Fruit fly (Drosophila melanogaster) whole organism, embryonic: ENCODE measurements around the gene Gli.

ENCODE experiments used
- Ada2b ChIP-seq: fragments of 200-800 bp; sonication (Bioruptor generic); IDR thresholded peaks from 2 replicates; pipeline ENCODE4 v1.3.6; 2022; ENCODE audit warnings: missing biosample characterization, missing genetic modification characterization
- Aef1 ChIP-seq: fragments of 200-800 bp; sonication (Bioruptor generic); IDR thresholded peaks from 3 replicates; pipeline ENCODE4 v1.3.6; 2022; ENCODE audit warnings: missing biosample characterization, missing genetic modification characterization
- Atf3 ChIP-seq: fragments of 200-800 bp; sonication (Bioruptor generic); optimal IDR thresholded peaks from 3 replicates; lab custom pipeline; 2016; ENCODE audit warnings: missing biosample characterization, missing genetic modification characterization
- BEAF-32 ChIP-seq: fragments of 200-800 bp; sonication (Bioruptor generic); optimal IDR thresholded peaks from 3 replicates; lab custom pipeline; 2017; ENCODE audit warnings: missing biosample characterization, missing genetic modification characterization, mild to moderate bottlenecking, moderate library complexity, missing genetic modification reagents
- CG11456 ChIP-seq: fragments of 200-800 bp; sonication (Bioruptor generic); IDR thresholded peaks from 3 replicates; pipeline ENCODE4 v1.3.6; 2022; ENCODE audit warnings: missing biosample characterization, missing genetic modification characterization
- CG11696 ChIP-seq: fragments of 200-800 bp; sonication (Bioruptor generic); IDR thresholded peaks from 2 replicates; pipeline ENCODE4 v1.3.6; 2022; ENCODE audit warnings: missing biosample characterization, missing genetic modification characterization
- CG12391 ChIP-seq: fragments of 200-800 bp; sonication (Bioruptor generic); optimal IDR thresholded peaks from 3 replicates; lab custom pipeline; 2018; ENCODE audit warnings: missing biosample characterization, mild to moderate bottlenecking, missing genetic modification characterization, moderate library complexity
- CG16779 ChIP-seq: fragments of 200-800 bp; sonication (Bioruptor generic); IDR thresholded peaks from 2 replicates; pipeline ENCODE4 v1.3.6; 2022; ENCODE audit warnings: missing biosample characterization, missing genetic modification characterization
- CG17802 ChIP-seq: fragments of 200-800 bp; sonication (Bioruptor generic); optimal IDR thresholded peaks from 2 replicates; lab custom pipeline; 2018; ENCODE audit warnings: missing biosample characterization, mild to moderate bottlenecking, missing genetic modification characterization, moderate library complexity
- CG31224 ChIP-seq: fragments of 200-800 bp; sonication (Bioruptor generic); IDR thresholded peaks from 2 replicates; pipeline ENCODE4 v1.3.6; 2022; ENCODE audit warnings: missing biosample characterization, missing genetic modification characterization
- CG34224 ChIP-seq: fragments of 200-800 bp; sonication (Bioruptor generic); IDR thresholded peaks from 3 replicates; pipeline ENCODE4 v1.3.6; 2022; ENCODE audit warnings: missing biosample characterization, missing genetic modification characterization; ENCODE audit not compliant: partially characterized antibody
- CG4730 ChIP-seq: fragments of 200-800 bp; sonication (Bioruptor generic); IDR thresholded peaks from 2 replicates; pipeline ENCODE4 v1.3.6; 2022; ENCODE audit warnings: missing biosample characterization, missing genetic modification characterization
- CG6689 ChIP-seq: fragments of 200-800 bp; sonication (Bioruptor generic); IDR thresholded peaks from 2 replicates; pipeline ENCODE4 v1.3.6; 2022; ENCODE audit warnings: missing biosample characterization, missing genetic modification characterization
- CG7745 ChIP-seq: fragments of 200-800 bp; sonication (Bioruptor generic); optimal IDR thresholded peaks from 2 replicates; lab custom pipeline; 2018; ENCODE audit warnings: missing biosample characterization, mild to moderate bottlenecking, missing genetic modification characterization, moderate library complexity
- CG7786 ChIP-seq: fragments of 200-800 bp; sonication (Bioruptor generic); optimal IDR thresholded peaks from 2 replicates; lab custom pipeline; 2016; ENCODE audit warnings: missing biosample characterization, missing genetic modification characterization
- CG7963 ChIP-seq: fragments of 200-800 bp; sonication (Bioruptor generic); IDR thresholded peaks from 3 replicates; pipeline ENCODE4 v1.3.6; 2022; ENCODE audit warnings: missing biosample characterization, missing genetic modification characterization; ENCODE audit not compliant: partially characterized antibody
- CG8765 ChIP-seq: fragments of 200-800 bp; sonication (Bioruptor generic); IDR thresholded peaks from 2 replicates; pipeline ENCODE4 v1.3.6; 2022; ENCODE audit warnings: missing biosample characterization, missing genetic modification characterization
- CrebB ChIP-seq: fragments of 200-800 bp; sonication (Bioruptor generic); optimal IDR thresholded peaks from 3 replicates; lab custom pipeline; 2018; ENCODE audit warnings: missing biosample characterization, mild to moderate bottlenecking, missing genetic modification characterization
- D19B ChIP-seq: fragments of 200-800 bp; sonication (Bioruptor generic); optimal IDR thresholded peaks from 2 replicates; lab custom pipeline; 2017; ENCODE audit warnings: missing biosample characterization, mild to moderate bottlenecking, missing genetic modification characterization
- Deaf1 ChIP-seq: fragments of 200-800 bp; optimal IDR thresholded peaks from 3 replicates; lab custom pipeline; 2019; ENCODE audit warnings: missing biosample characterization, mild to moderate bottlenecking, missing genetic modification characterization, moderate library complexity
- Dp ChIP-seq: fragments of 200-800 bp; sonication (Bioruptor generic); optimal IDR thresholded peaks from 2 replicates; lab custom pipeline; 2018; ENCODE audit warnings: missing biosample characterization, mild to moderate bottlenecking, missing genetic modification characterization, moderate library complexity
- Dref ChIP-seq: fragments of 200-800 bp; sonication (Bioruptor generic); IDR thresholded peaks from 2 replicates; pipeline ENCODE4 v1.3.6; 2022; ENCODE audit warnings: missing biosample characterization, missing genetic modification characterization
- ERR ChIP-seq: fragments of 200-800 bp; sonication (Bioruptor generic); optimal IDR thresholded peaks from 2 replicates; lab custom pipeline; 2016; ENCODE audit warnings: missing biosample characterization, missing genetic modification characterization
- HLH3B ChIP-seq: fragments of 200-800 bp; sonication (Bioruptor generic); IDR thresholded peaks from 2 replicates; pipeline ENCODE4 v1.3.6; 2022; ENCODE audit warnings: missing biosample characterization, missing genetic modification characterization
- HmgZ ChIP-seq: fragments of 200-800 bp; sonication (Bioruptor generic); optimal IDR thresholded peaks from 2 replicates; lab custom pipeline; 2018; ENCODE audit warnings: missing biosample characterization, mild to moderate bottlenecking, missing genetic modification characterization
- Hr51 ChIP-seq, 2 experiments: fragments of 200-800 bp; sonication (Bioruptor generic); optimal IDR thresholded peaks; 2 replicates in 1 of 2; 3 replicates in 1 of 2; lab custom pipeline; 2016 to 2018; ENCODE audit warnings: missing biosample characterization in 2 of 2, missing genetic modification characterization in 2 of 2, mild to moderate bottlenecking in 1 of 2, moderate library complexity in 1 of 2
- Kr ChIP-seq: fragments of 200-800 bp; sonication (Bioruptor generic); optimal IDR thresholded peaks from 2 replicates; lab custom pipeline; 2017; ENCODE audit warnings: missing biosample characterization, mild to moderate bottlenecking, missing genetic modification characterization
- Med ChIP-seq: fragments of 200-800 bp; sonication (Bioruptor generic); peaks from one replicate; lab custom pipeline; 2016; ENCODE audit warnings: missing biosample characterization, missing genetic modification characterization, mild to moderate bottlenecking, inconsistent platforms, moderate library complexity
- Neu2 ChIP-seq: fragments of 200-800 bp; sonication (Bioruptor generic); optimal IDR thresholded peaks from 3 replicates; lab custom pipeline; 2016; ENCODE audit warnings: missing biosample characterization, missing genetic modification characterization, borderline replicate concordance
- Nf-YB ChIP-seq: fragments of 200-800 bp; sonication (Bioruptor generic); optimal IDR thresholded peaks from 3 replicates; lab custom pipeline; 2019; ENCODE audit warnings: missing biosample characterization, mild to moderate bottlenecking, missing genetic modification characterization, moderate library complexity
- ash1 ChIP-seq: fragments of 200-800 bp; sonication (Bioruptor generic); optimal IDR thresholded peaks from 2 replicates; lab custom pipeline; 2018; ENCODE audit warnings: missing biosample characterization, mild to moderate bottlenecking, missing genetic modification characterization
- cato ChIP-seq: fragments of 200-800 bp; sonication (Bioruptor generic); optimal IDR thresholded peaks from 2 replicates; lab custom pipeline; 2016; ENCODE audit warnings: missing biosample characterization, missing genetic modification characterization, borderline replicate concordance
- cg ChIP-seq: fragments of 200-800 bp; sonication (Bioruptor generic); optimal IDR thresholded peaks from 3 replicates; lab custom pipeline; 2019; ENCODE audit warnings: missing biosample characterization, mild to moderate bottlenecking, missing genetic modification characterization, moderate library complexity
- cwo ChIP-seq: fragments of 200-800 bp; sonication (Bioruptor generic); optimal IDR thresholded peaks from 3 replicates; lab custom pipeline; 2017; ENCODE audit warnings: missing biosample characterization, missing genetic modification characterization, mild to moderate bottlenecking, moderate library complexity, missing genetic modification reagents
- emc ChIP-seq: fragments of 200-800 bp; sonication (Bioruptor generic); optimal IDR thresholded peaks from 2 replicates; lab custom pipeline; 2016; ENCODE audit warnings: missing biosample characterization, missing genetic modification characterization
- esg ChIP-seq: fragments of 200-800 bp; sonication (Bioruptor generic); conservative IDR thresholded peaks from 2 replicates; pipeline ENCODE4 v1.3.6; 2022; ENCODE audit warnings: missing biosample characterization, missing genetic modification characterization
- gcm ChIP-seq: fragments of 200-800 bp; sonication (Bioruptor generic); optimal IDR thresholded peaks from 2 replicates; lab custom pipeline; 2019; ENCODE audit warnings: missing biosample characterization, mild to moderate bottlenecking, missing genetic modification characterization, moderate library complexity
- kni ChIP-seq: fragments of 200-800 bp; sonication (Bioruptor generic); optimal IDR thresholded peaks from 3 replicates; lab custom pipeline; 2017; ENCODE audit warnings: mild to moderate bottlenecking, missing biosample characterization, missing genetic modification reagents, missing genetic modification characterization
- nom ChIP-seq: fragments of 200-800 bp; sonication (Bioruptor generic); optimal IDR thresholded peaks from 2 replicates; lab custom pipeline; 2017; ENCODE audit warnings: missing biosample characterization, missing genetic modification characterization, mild to moderate bottlenecking, moderate library complexity, missing genetic modification reagents
- otp ChIP-seq: fragments of 200-800 bp; sonication (Bioruptor generic); IDR thresholded peaks from 3 replicates; pipeline ENCODE4, ENCODE4 v1.3.6; 2022; ENCODE audit warnings: missing biosample characterization, missing genetic modification characterization
- pfk ChIP-seq: fragments of 200-800 bp; sonication (Bioruptor generic); optimal IDR thresholded peaks from 2 replicates; lab custom pipeline; 2018; ENCODE audit warnings: missing biosample characterization, mild to moderate bottlenecking, missing genetic modification characterization, moderate library complexity
- phol ChIP-seq: fragments of 200-800 bp; sonication (Bioruptor generic); optimal IDR thresholded peaks from 3 replicates; lab custom pipeline; 2018; ENCODE audit warnings: missing biosample characterization, mild to moderate bottlenecking, missing genetic modification characterization, moderate library complexity
- ranshi ChIP-seq: fragments of 200-800 bp; sonication (Bioruptor generic); IDR thresholded peaks from 2 replicates; pipeline ENCODE4 v1.3.6; 2022; ENCODE audit warnings: missing biosample characterization, missing genetic modification characterization
- sisA ChIP-seq: fragments of 200-800 bp; sonication (Bioruptor generic); IDR thresholded peaks from 2 replicates; pipeline ENCODE4 v1.3.6; 2022; ENCODE audit warnings: missing biosample characterization, missing genetic modification characterization
- sr ChIP-seq: fragments of 200-800 bp; sonication (Bioruptor generic); IDR thresholded peaks from 3 replicates; pipeline ENCODE4 v1.3.6; 2022; ENCODE audit warnings: missing biosample characterization, missing genetic modification characterization
- tio ChIP-seq: fragments of 200-800 bp; sonication (Bioruptor generic); optimal IDR thresholded peaks from 2 replicates; lab custom pipeline; 2017; ENCODE audit warnings: missing biosample characterization, missing genetic modification characterization, inconsistent platforms
- trem ChIP-seq: fragments of 200-800 bp; optimal IDR thresholded peaks from 3 replicates; lab custom pipeline; 2019; ENCODE audit warnings: missing biosample characterization, mild to moderate bottlenecking, missing genetic modification characterization, moderate library complexity
- usp ChIP-seq: fragments of >200 bp; optimal IDR thresholded peaks from 2 replicates; lab custom pipeline; 2017; ENCODE audit warnings: missing biosample characterization, missing genetic modification characterization
- zf30C ChIP-seq: fragments of 200-800 bp; sonication (Bioruptor generic); optimal IDR thresholded peaks from 3 replicates; lab custom pipeline; 2018; ENCODE audit warnings: missing biosample characterization, mild to moderate bottlenecking, missing genetic modification characterization
- zfh1 ChIP-seq: fragments of 200-800 bp; sonication (Bioruptor generic); IDR thresholded peaks from 3 replicates; pipeline ENCODE4 v1.3.6; 2022; ENCODE audit warnings: missing biosample characterization, missing genetic modification characterization

The Gli gene

dm6 chr2L:15762466-15762865, at the start of gene Gli:
Gene Gli (minus strand): TSS chr2L:15762758.
- TF ChIP-seq CG7963 (GFP tag; lab: Robert Waterston, UW) (peak; percentile 48; the same call in 1 of the 3 replicates), CG31224 (GFP tag; lab: Robert Waterston, UW) (no peak), Ada2b (no peak), Kr (GFP tag; lab: Kevin White, UChicago) (no peak), CG7786 (GFP tag; lab: Kevin White, UChicago) (peak; percentile 19), CG11456 (GFP tag; lab: Robert Waterston, UW) (peak; percentile 54; the same call in 2 of the 3 replicates), sr (peak; percentile 51; the same call in 1 of the 3 replicates), trem (tag; lab: Kevin White, UChicago) (peak; percentile 9), Atf3 (GFP tag; lab: Kevin White, UChicago) (no peak), cg (GFP tag; lab: Kevin White, UChicago) (peak; percentile 95), gcm (GFP tag; lab: Kevin White, UChicago) (no peak), cwo (GFP tag; lab: Kevin White, UChicago) (peak; percentile 8), tio (GFP tag; lab: Kevin White, UChicago) (no peak), CG12391 (tag; lab: Kevin White, UChicago) (no peak), Deaf1 (tag; lab: Kevin White, UChicago) (peak; percentile 85), ERR (GFP tag; lab: Kevin White, UChicago) (peak; percentile 25), Neu2 (GFP tag; lab: Kevin White, UChicago) (peak; percentile 19), CG7745 (no peak), ranshi (0 out of 2 replicates have a peak, but pooled peaks have one; percentile 12), pfk (peak; percentile 46), CG11696 (GFP tag; lab: Robert Waterston, UW) (0 out of 2 replicates have a peak, but pooled peaks have one; percentile 21), CrebB (tag; lab: Kevin White, UChicago) (peak; percentile 65), CG4730 (no peak), Nf-YB (GFP tag; lab: Kevin White, UChicago) (no peak), otp (GFP tag; lab: Robert Waterston, UW) (peak; percentile 78), Dp (GFP tag; lab: Kevin White, UChicago) (peak; percentile 48), zfh1 (GFP tag; lab: Robert Waterston, UW) (peak; percentile 57; the same call in 2 of the 3 replicates), usp (GFP tag; lab: Kevin White, UChicago) (no peak), D19B (GFP tag; lab: Kevin White, UChicago) (no peak), cato (GFP tag; lab: Kevin White, UChicago) (no peak), zf30C (GFP tag; lab: Kevin White, UChicago) (no peak), emc (GFP tag; lab: Kevin White, UChicago) (no peak), HmgZ (tag; lab: Kevin White, UChicago) (peak; percentile 68), phol (no peak), HLH3B (GFP tag; lab: Robert Waterston, UW) (no peak), CG17802 (tag; lab: Kevin White, UChicago) (no peak), Med (GFP tag; lab: Kevin White, UChicago) (peak; percentile 96), esg (no peak), kni (GFP tag; lab: Kevin White, UChicago) (peak; percentile 70), Dref (GFP tag; lab: Robert Waterston, UW) (0 out of 2 replicates have a peak, but pooled peaks have one; percentile 33), sisA (GFP tag; lab: Robert Waterston, UW) (no peak), CG6689 (GFP tag; lab: Robert Waterston, UW) (no peak), BEAF-32 (no peak), Hr51 (GFP tag; optimal IDR thresholded peaks at IDR 0.05; lab: Kevin White, UChicago) (no peak), CG34224 (GFP tag; lab: Robert Waterston, UW) (peak; percentile 49; the same call in 2 of the 3 replicates), CG16779 (GFP tag; lab: Robert Waterston, UW) (no peak), CG8765 (GFP tag; lab: Robert Waterston, UW) (0 out of 2 replicates have a peak, but pooled peaks have one; percentile 26), Aef1 (GFP tag; lab: Robert Waterston, UW) (no peak), ash1 (GFP tag; lab: Kevin White, UChicago) (no peak), nom (peak; percentile 27)
